Fruit fly (Drosophila melanogaster) whole organism, embryonic: Measurements from ENCODE around the gene Dic61B.

Experiments
- Atf6 ChIP-seq: fragments of 200-800 bp; sonication (Bioruptor generic); IDR thresholded peaks from 2 replicates; pipeline ENCODE4 v1.3.6; 2022; ENCODE audit warnings: missing biosample characterization, missing genetic modification characterization
- Blimp-1 ChIP-seq: fragments of 200-800 bp; sonication (Bioruptor generic); optimal IDR thresholded peaks from 3 replicates; lab custom pipeline; 2018; ENCODE audit warnings: missing biosample characterization, missing genetic modification characterization, mild to moderate bottlenecking, moderate library complexity, missing genetic modification reagents
- CG10431 ChIP-seq: fragments of 200-800 bp; sonication (Bioruptor generic); optimal IDR thresholded peaks from 3 replicates; lab custom pipeline; 2018; ENCODE audit warnings: missing biosample characterization, mild to moderate bottlenecking, missing genetic modification characterization
- CG10565 ChIP-seq: fragments of 200-800 bp; sonication (Bioruptor generic); optimal IDR thresholded peaks from 3 replicates; lab custom pipeline; 2016; ENCODE audit warnings: missing biosample characterization, mild to moderate bottlenecking, missing genetic modification characterization
- CG12155 ChIP-seq: fragments of 200-800 bp; sonication (Bioruptor generic); optimal IDR thresholded peaks from 3 replicates; lab custom pipeline; 2016; ENCODE audit warnings: missing biosample characterization, missing genetic modification characterization
- CG12391 ChIP-seq: fragments of 200-800 bp; sonication (Bioruptor generic); optimal IDR thresholded peaks from 3 replicates; lab custom pipeline; 2018; ENCODE audit warnings: missing biosample characterization, mild to moderate bottlenecking, missing genetic modification characterization, moderate library complexity
- CG1832 ChIP-seq: fragments of 200-800 bp; sonication (Bioruptor generic); optimal IDR thresholded peaks from 2 replicates; lab custom pipeline; 2017; ENCODE audit warnings: missing biosample characterization, mild to moderate bottlenecking, missing genetic modification characterization, inconsistent platforms
- CG2875 ChIP-seq: fragments of 200-800 bp; sonication (Bioruptor generic); optimal IDR thresholded peaks from 2 replicates; lab custom pipeline; 2017; ENCODE audit warnings: missing biosample characterization, mild to moderate bottlenecking, missing genetic modification characterization, missing genetic modification reagents
- CG31365 ChIP-seq: fragments of 200-800 bp; sonication (Bioruptor generic); optimal IDR thresholded peaks from 2 replicates; lab custom pipeline; 2018; ENCODE audit warnings: missing biosample characterization, mild to moderate bottlenecking, missing genetic modification characterization
- CG3726 ChIP-seq: fragments of 200-800 bp; sonication (Bioruptor generic); IDR thresholded peaks from 3 replicates; pipeline ENCODE4, ENCODE4 v1.3.6; 2022; ENCODE audit warnings: missing biosample characterization, missing genetic modification characterization
- CG4360 ChIP-seq: fragments of 200-800 bp; sonication (Bioruptor generic); IDR thresholded peaks from 2 replicates; pipeline ENCODE4 v1.3.6; 2022; ENCODE audit warnings: missing biosample characterization, missing genetic modification characterization
- CG4404 ChIP-seq: fragments of 200-800 bp; sonication (Bioruptor generic); IDR thresholded peaks from 2 replicates; pipeline ENCODE4 v1.3.6; 2022; ENCODE audit warnings: missing biosample characterization, missing genetic modification characterization
- CG7556 ChIP-seq: fragments of 200-800 bp; sonication (Bioruptor generic); optimal IDR thresholded peaks from 2 replicates; lab custom pipeline; 2017; ENCODE audit warnings: missing biosample characterization, mild to moderate bottlenecking, missing genetic modification characterization
- CG7786 ChIP-seq: fragments of 200-800 bp; sonication (Bioruptor generic); optimal IDR thresholded peaks from 2 replicates; lab custom pipeline; 2016; ENCODE audit warnings: missing biosample characterization, missing genetic modification characterization
- CG7987 ChIP-seq: fragments of 200-800 bp; sonication (Bioruptor generic); optimal IDR thresholded peaks from 2 replicates; lab custom pipeline; 2018; ENCODE audit warnings: missing biosample characterization, mild to moderate bottlenecking, missing genetic modification characterization, moderate library complexity
- CG8359 ChIP-seq: fragments of 200-800 bp; sonication (Bioruptor generic); optimal IDR thresholded peaks from 2 replicates; lab custom pipeline; 2017; ENCODE audit warnings: missing biosample characterization, mild to moderate bottlenecking, missing genetic modification characterization, borderline replicate concordance
- CG8944 ChIP-seq: fragments of 200-800 bp; sonication (Bioruptor generic); optimal IDR thresholded peaks from 3 replicates; lab custom pipeline; 2016; ENCODE audit warnings: missing biosample characterization, missing genetic modification characterization
- Dip2 ChIP-seq: fragments of 200-800 bp; sonication (Bioruptor generic); IDR thresholded peaks from 2 replicates; pipeline ENCODE4 v1.3.6; 2022; ENCODE audit warnings: missing biosample characterization, missing genetic modification characterization
- Ets65A ChIP-seq: fragments of 200-800 bp; sonication (Bioruptor generic); peaks from one replicate; lab custom pipeline; 2016; ENCODE audit warnings: missing biosample characterization, missing genetic modification characterization
- GATAe ChIP-seq: fragments of 200-800 bp; sonication (Bioruptor generic); conservative IDR thresholded peaks from 2 replicates; pipeline ENCODE4 v1.3.6; 2022; ENCODE audit warnings: missing biosample characterization, missing genetic modification characterization
- Hmx ChIP-seq: fragments of 200-800 bp; sonication (Bioruptor generic); optimal IDR thresholded peaks from 2 replicates; lab custom pipeline; 2016; ENCODE audit warnings: missing biosample characterization, missing genetic modification characterization
- Max ChIP-seq: fragments of 200-800 bp; sonication (Bioruptor generic); optimal IDR thresholded peaks from 2 replicates; lab custom pipeline; 2016; ENCODE audit warnings: missing biosample characterization, mild to moderate bottlenecking, missing genetic modification characterization
- Meics ChIP-seq: fragments of 200-800 bp; sonication (Bioruptor generic); optimal IDR thresholded peaks from 2 replicates; lab custom pipeline; 2017; ENCODE audit warnings: missing biosample characterization, mild to moderate bottlenecking, missing genetic modification characterization
- Ravus ChIP-seq: fragments of 200-800 bp; sonication (Bioruptor generic); IDR thresholded peaks from 2 replicates; pipeline ENCODE4 v1.3.6; 2022; ENCODE audit warnings: missing biosample characterization, missing genetic modification characterization
- Stat92E ChIP-seq, 3 experiments: fragments of >200 bp in 2 of 3; fragments of 200-800 bp in 1 of 3; sonication (Bioruptor generic) in 1 of 3; optimal IDR thresholded peaks; 2 replicates each; lab custom pipeline; 2017 to 2019; ENCODE audit warnings: missing biosample characterization in 3 of 3, missing genetic modification characterization in 3 of 3, mild to moderate bottlenecking in 1 of 3, moderate library complexity in 1 of 3
- cad ChIP-seq: fragments of >200 bp; optimal IDR thresholded peaks from 2 replicates; lab custom pipeline; 2017; ENCODE audit warnings: missing biosample characterization, missing genetic modification characterization
- ci ChIP-seq: fragments of 200-800 bp; sonication (Bioruptor generic); IDR thresholded peaks from 3 replicates; pipeline ENCODE4 v1.3.6; 2022; ENCODE audit warnings: missing biosample characterization, missing genetic modification characterization
- crol ChIP-seq: fragments of 200-800 bp; sonication (Bioruptor generic); IDR thresholded peaks from 2 replicates; pipeline ENCODE4 v1.3.6; 2022; ENCODE audit warnings: missing biosample characterization, missing genetic modification characterization
- en ChIP-seq: fragments of 200-800 bp; sonication (Bioruptor generic); optimal IDR thresholded peaks from 2 replicates; lab custom pipeline; 2016; ENCODE audit warnings: missing biosample characterization, missing genetic modification characterization
- eve ChIP-seq, 2 experiments: fragments of >200 bp; optimal IDR thresholded peaks; 2 replicates each; lab custom pipeline; 2017; ENCODE audit warnings: missing biosample characterization in 2 of 2, missing genetic modification characterization in 2 of 2
- gcm2 ChIP-seq: fragments of 200-800 bp; sonication (Bioruptor generic); optimal IDR thresholded peaks from 2 replicates; lab custom pipeline; 2016; ENCODE audit warnings: missing biosample characterization, missing genetic modification characterization
- hkb ChIP-seq, 2 experiments: fragments of 200-800 bp in 1 of 2; fragments of >200 bp in 1 of 2; sonication (Bioruptor generic) in 1 of 2; IDR thresholded peaks in 1 of 2; optimal IDR thresholded peaks in 1 of 2; 2 replicates each; pipeline versions ENCODE4 v1.3.6 to Lab custom; 2017 to 2022; ENCODE audit warnings: missing biosample characterization in 1 of 2, missing genetic modification characterization in 1 of 2
- inv ChIP-seq: fragments of 200-800 bp; sonication (Bioruptor generic); IDR thresholded peaks from 2 replicates; pipeline ENCODE4 v1.3.6; 2022; ENCODE audit warnings: missing biosample characterization, missing genetic modification characterization; ENCODE audit not compliant: partially characterized antibody
- kah ChIP-seq: fragments of 200-800 bp; sonication (Bioruptor generic); optimal IDR thresholded peaks from 2 replicates; lab custom pipeline; 2018; ENCODE audit warnings: missing biosample characterization, mild to moderate bottlenecking, missing genetic modification characterization
- lola ChIP-seq, 3 experiments: fragments of >200 bp in 2 of 3; fragments of 200-800 bp in 1 of 3; sonication (Bioruptor generic) in 1 of 3; optimal IDR thresholded peaks; 2 replicates each; lab custom pipeline; 2017 to 2019; ENCODE audit warnings: missing biosample characterization in 3 of 3, missing genetic modification characterization in 3 of 3, mild to moderate bottlenecking in 1 of 3, moderate library complexity in 1 of 3
- mam ChIP-seq: fragments of 200-800 bp; sonication (Bioruptor generic); optimal IDR thresholded peaks from 3 replicates; lab custom pipeline; 2016; ENCODE audit warnings: missing biosample characterization, missing genetic modification characterization
- nerfin-1 ChIP-seq: fragments of 200-800 bp; sonication (Bioruptor generic); optimal IDR thresholded peaks from 3 replicates; lab custom pipeline; 2019; ENCODE audit warnings: missing biosample characterization, mild to moderate bottlenecking, missing genetic modification characterization, moderate library complexity
- pnt ChIP-seq: fragments of 200-800 bp; sonication (Bioruptor generic); optimal IDR thresholded peaks from 3 replicates; lab custom pipeline; 2016; ENCODE audit warnings: missing biosample characterization, missing genetic modification characterization
- prd ChIP-seq, 3 experiments: fragments of >200 bp in 2 of 3; fragments of 200-800 bp in 1 of 3; sonication (Bioruptor generic) in 1 of 3; optimal IDR thresholded peaks in 2 of 3; IDR thresholded peaks in 1 of 3; 2 replicates in 2 of 3; 3 replicates in 1 of 3; pipeline versions ENCODE4 v1.3.6 to Lab custom; 2017 to 2022; ENCODE audit warnings: missing biosample characterization in 1 of 3, missing genetic modification characterization in 1 of 3
- sc ChIP-seq, 3 experiments: fragments of >200 bp in 2 of 3; fragments of 200-800 bp in 1 of 3; sonication (Bioruptor generic) in 1 of 3; optimal IDR thresholded peaks; 2 replicates in 2 of 3; 3 replicates in 1 of 3; lab custom pipeline; 2017; ENCODE audit warnings: mild to moderate bottlenecking in 1 of 3, missing biosample characterization in 1 of 3, missing genetic modification characterization in 1 of 3, missing genetic modification reagents in 1 of 3
- sr ChIP-seq: fragments of 200-800 bp; sonication (Bioruptor generic); IDR thresholded peaks from 3 replicates; pipeline ENCODE4 v1.3.6; 2022; ENCODE audit warnings: missing biosample characterization, missing genetic modification characterization
- stwl ChIP-seq: fragments of 200-800 bp; sonication (Bioruptor generic); optimal IDR thresholded peaks from 3 replicates; lab custom pipeline; 2018; ENCODE audit warnings: missing biosample characterization, mild to moderate bottlenecking, missing genetic modification characterization, moderate library complexity
- tio ChIP-seq: fragments of 200-800 bp; sonication (Bioruptor generic); optimal IDR thresholded peaks from 2 replicates; lab custom pipeline; 2017; ENCODE audit warnings: missing biosample characterization, missing genetic modification characterization, inconsistent platforms
- vfl ChIP-seq: fragments of 200-800 bp; sonication (Bioruptor generic); optimal IDR thresholded peaks from 2 replicates; lab custom pipeline; 2016; ENCODE audit warnings: missing biosample characterization, missing genetic modification characterization
- yki ChIP-seq: fragments of >200 bp; optimal IDR thresholded peaks from 3 replicates; lab custom pipeline; 2018

The Dic61B gene

DNA sequence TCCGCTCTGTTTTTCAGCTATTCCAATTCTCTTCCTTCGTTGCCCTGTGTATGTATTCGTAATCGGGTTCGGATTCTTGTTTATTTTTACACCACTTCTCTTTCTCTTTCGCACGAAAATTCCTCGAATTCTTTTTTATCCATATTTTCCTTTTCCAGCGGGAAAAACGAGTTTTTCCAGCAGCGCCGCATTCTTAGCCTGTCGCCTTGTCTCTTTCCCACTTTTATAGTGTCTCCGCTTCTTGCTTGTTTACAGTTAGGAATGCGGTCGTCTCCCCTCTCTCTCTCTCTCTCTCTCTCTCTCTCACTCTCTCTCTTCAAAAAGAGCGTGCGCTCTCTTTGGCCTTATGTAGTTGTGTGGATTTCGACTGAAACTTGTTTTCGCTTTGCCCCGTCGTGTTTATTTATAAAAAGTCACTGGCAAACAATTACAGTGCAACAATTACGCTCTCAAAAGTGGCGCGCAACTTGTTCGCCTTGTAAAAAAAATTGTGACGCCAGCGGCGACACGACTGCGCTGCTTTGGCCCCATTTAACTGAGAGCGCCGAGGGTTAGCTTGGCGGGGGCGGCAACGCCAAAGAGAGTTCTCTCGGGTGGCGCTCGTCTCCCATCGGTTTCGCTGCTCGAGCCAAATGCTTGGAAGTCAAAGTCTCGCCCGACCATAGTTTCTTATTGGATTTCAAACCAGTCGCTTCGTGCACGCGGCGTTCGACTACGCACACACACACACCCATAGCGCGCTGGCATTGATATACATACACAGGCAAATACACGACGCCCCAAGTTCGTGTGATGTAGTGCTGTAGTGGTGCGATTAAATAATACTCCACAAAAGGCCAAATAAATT is 21.0 kb downstream of the Dic61B start (continued):
- TF ChIP-seq CG10565: no peak
- TF ChIP-seq CG4404 (GFP tag; lab: Robert Waterston, UW): no peak
- peak; percentile 40 for TF ChIP-seq Meics (GFP tag; lab: Kevin White, UChicago)
- TF ChIP-seq yki: peak; percentile 89
- no peak for TF ChIP-seq hkb (optimal IDR thresholded peaks at IDR 0.05; lab: Kevin White, UChicago)
- peak; percentile 48; the same call in 1 of the 2 replicates for TF ChIP-seq hkb (GFP tag; IDR thresholded peaks at IDR 0.05; lab: Robert Waterston, UW)
- no peak for TF ChIP-seq CG3726 (GFP tag; lab: Robert Waterston, UW)
- no peak for TF ChIP-seq sc (optimal IDR thresholded peaks at IDR 0.05; lab: Kevin White, UChicago)
- TF ChIP-seq sc (GFP tag; optimal IDR thresholded peaks at IDR 0.05; lab: Kevin White, UChicago): no peak
- no peak for TF ChIP-seq CG2875

DNA sequence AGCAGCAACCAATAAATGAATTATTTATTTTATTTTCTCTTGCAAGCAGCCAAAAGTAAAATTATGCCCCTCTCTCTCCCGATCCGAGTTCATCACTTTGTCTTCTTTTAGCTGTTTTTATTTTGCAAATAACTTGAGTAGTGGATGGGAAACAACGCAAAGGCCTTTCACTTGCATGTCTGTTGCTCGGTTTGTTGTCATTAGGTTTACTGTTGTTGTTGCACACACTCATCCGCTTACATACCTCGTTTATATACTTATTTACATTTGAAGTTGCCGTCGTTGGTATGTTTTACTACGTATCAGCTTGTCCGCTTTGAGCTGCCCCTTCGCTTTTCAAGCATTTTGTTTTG is 21.6 kb downstream of the Dic61B start:
- TF ChIP-seq ci (GFP tag; lab: Robert Waterston, UW) (0 out of 3 replicates have a peak, but pooled peaks have one; percentile 17), Ets65A (GFP tag; lab: Kevin White, UChicago) (peak; percentile 29), CG7987 (GFP tag; lab: Kevin White, UChicago) (no peak), mam (no peak), Stat92E (GFP tag; optimal IDR thresholded peaks at IDR 0.05; lab: Kevin White, UChicago) (peak in 1 of 3 experiments; percentile 36), eve (GFP tag; optimal IDR thresholded peaks at IDR 0.05; lab: Kevin White, UChicago) (peak in 1 of 2 experiments; percentile 83), en (GFP tag; lab: Kevin White, UChicago) (no peak), Blimp-1 (peak; percentile 42), CG4360 (GFP tag; lab: Robert Waterston, UW) (peak; percentile 88), CG8944 (GFP tag; lab: Kevin White, UChicago) (no peak), stwl (tag; lab: Kevin White, UChicago) (no peak)

DNA sequence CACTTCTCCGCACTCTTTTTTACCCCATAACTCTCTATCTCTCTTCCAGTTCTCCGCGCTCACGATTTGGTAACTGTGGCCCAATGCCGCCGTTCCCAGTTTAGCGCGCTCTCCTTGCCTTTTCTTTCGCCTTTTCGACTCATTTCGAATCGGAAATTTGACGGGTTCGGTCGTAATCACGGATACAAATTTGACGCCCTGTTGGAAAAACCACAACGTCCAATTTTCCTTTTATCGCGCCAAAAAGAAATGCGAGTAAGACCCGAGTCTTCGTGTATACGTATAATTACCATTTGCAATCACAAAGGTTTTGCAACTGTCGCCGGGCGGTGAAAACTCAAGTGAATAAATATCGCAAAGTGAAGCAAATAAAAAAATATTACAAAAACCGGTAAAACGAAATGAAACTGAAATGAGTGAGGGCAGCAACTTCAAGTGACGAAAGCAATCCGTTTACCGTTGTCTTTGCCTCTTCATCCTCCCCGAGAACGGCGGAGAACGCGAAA is 23.0 kb downstream of the Dic61B start, which contains the start of gene Pdk1:
Gene Pdk1 (plus strand): TSS at position 140 of the 506 bp plus-strand sequence.
- TF ChIP-seq CG8359 (GFP tag; lab: Kevin White, UChicago) (no peak), pnt (no peak), cad (no peak), vfl (GFP tag; lab: Kevin White, UChicago) (no peak), Max (no peak), CG7556 (no peak), Ravus (no peak), crol (GFP tag; lab: Robert Waterston, UW) (peak; percentile 56; the same call in 1 of the 2 replicates), tio (no peak), CG12155 (no peak), CG3726 (GFP tag; lab: Robert Waterston, UW) (no peak), kah (GFP tag; lab: Kevin White, UChicago) (peak; percentile 35), CG31365 (tag; lab: Kevin White, UChicago) (no peak), CG10431 (peak; percentile 54), nerfin-1 (tag; lab: Kevin White, UChicago) (peak; percentile 82), inv (GFP tag; lab: Robert Waterston, UW) (0 out of 2 replicates have a peak, but pooled peaks have one; percentile 8), lola (GFP tag; optimal IDR thresholded peaks at IDR 0.05; lab: Kevin White, UChicago) (no peak), sr (GFP tag; lab: Robert Waterston, UW) (peak; percentile 52; the same call in 1 of the 3 replicates), GATAe (GFP tag; lab: Robert Waterston, UW) (no peak), Hmx (no peak), CG1832 (no peak), CG12391 (tag; lab: Kevin White, UChicago) (no peak), gcm2 (GFP tag; lab: Kevin White, UChicago) (no peak), CG7786 (GFP tag; lab: Kevin White, UChicago) (no peak), prd (optimal IDR thresholded peaks at IDR 0.05; lab: Kevin White, UChicago) (no peak), prd (GFP tag; IDR thresholded peaks at IDR 0.05; lab: Robert Waterston, UW) (no peak), Atf6 (GFP tag; lab: Robert Waterston, UW) (no peak), Dip2 (no peak)
